Worm (Caenorhabditis elegans): ENCODE measurements around the gene Y55F3AR.2.

- TF ChIP-seq sptf-1 (tag; optimal IDR thresholded peaks at IDR 0.05) (no peak), snpc-4 (tag; optimal IDR thresholded peaks at IDR 0.05) (no peak), elt-3 (tag; optimal IDR thresholded peaks at IDR 0.05) (no peak), ces-1 (GFP tag; optimal IDR thresholded peaks at IDR 0.05) (no peak), drap-1 (GFP tag; optimal IDR thresholded peaks at IDR 0.05) (no peak), cnd-1 (tag; optimal IDR thresholded peaks at IDR 0.05) (no peak), bed-3 (GFP tag; optimal IDR thresholded peaks at IDR 0.05) (no peak), lin-13 (tag; optimal IDR thresholded peaks at IDR 0.05) (no peak), unc-39 (tag; optimal IDR thresholded peaks at IDR 0.05) (no peak), ztf-11 (tag; optimal IDR thresholded peaks at IDR 0.05) (no peak)
Measured at ce11 chrIV:1126490-1126889, 32.1 kb downstream of the Y55F3AR.2 start, which contains the start of gene perm-2.
